Worm (Caenorhabditis elegans): ENCODE measurements around the gene ZK84.5.
"Not testable (repeated sequence)": the region's sequence is repeated elsewhere in the genome, so short reads cannot be mapped to it uniquely, and the experiment has no call there.

Gene ZK84.5

ce11 chrII:6014057-6014456 is 2.3 kb downstream of the ZK84.5 start, which contains the start of gene ZK84.2:
TSS of gene ZK84.2 (plus strand) at chrII:6014357.
- not testable (repeated sequence) for TF ChIP-seq snpc-1.3 (tag; optimal IDR thresholded peaks at IDR 0.05; ENCODE audit: insufficient read depth); F37B4.10 (GFP tag; IDR thresholded peaks at IDR 0.05); dpff-1 (tag; optimal IDR thresholded peaks at IDR 0.05)

- TF ChIP-seq tbp1 (GFP tag; optimal IDR thresholded peaks at IDR 0.05) (no peak), Y79H2A.3 (GFP tag; conservative IDR thresholded peaks at IDR 0.05) (no peak), K12H6.12 (tag; optimal IDR thresholded peaks at IDR 0.05) (no peak), ztf-28 (GFP tag; IDR thresholded peaks at IDR 0.05) (no peak), rpc-1 (optimal IDR thresholded peaks at IDR 0.05) (no peak), rpc-1 (tag; optimal IDR thresholded peaks at IDR 0.05) (no peak), hmg-20 (GFP tag; IDR thresholded peaks at IDR 0.05) (no peak), B0336.3 (GFP tag; IDR thresholded peaks at IDR 0.05) (no peak), B0261.1 (tag; optimal IDR thresholded peaks at IDR 0.05) (no peak)
Observed at ce11 chrII:6010544-6010943, 5.8 kb downstream of the ZK84.5 start, which contains the start of gene ins-20. TSS of gene ins-20 (plus strand) at chrII:6010844.

ce11 chrII:6008887-6009286 is 7.4 kb downstream of the ZK84.5 start, which contains the start of gene ZK84.4:
TSS of gene ZK84.4 (minus strand) at chrII:6008987.
- TF ChIP-seq F22D6.2 (tag; optimal IDR thresholded peaks at IDR 0.05); repo-1 (tag; optimal IDR thresholded peaks at IDR 0.05); Y56A3A.18 (GFP tag; IDR thresholded peaks at IDR 0.05): not testable (repeated sequence)

- TF ChIP-seq F55B11.4 (tag; optimal IDR thresholded peaks at IDR 0.05; ENCODE audit: borderline replicate concordance, insufficient read depth) (no peak), bed-1 (GFP tag; IDR thresholded peaks at IDR 0.05) (no peak), ZK185.1 (tag; optimal IDR thresholded peaks at IDR 0.05; ENCODE audit: poor library complexity, severe bottlenecking) (no peak), F23B12.7 (tag; optimal IDR thresholded peaks at IDR 0.05; ENCODE audit: insufficient read depth) (no peak), die-1 (tag; optimal IDR thresholded peaks at IDR 0.05) (no peak), lir-1 (GFP tag; conservative IDR thresholded peaks at IDR 0.05) (no peak), B0035.1 (tag; optimal IDR thresholded peaks at IDR 0.05) (no peak), hrde-1 (tag; optimal IDR thresholded peaks at IDR 0.05; ENCODE audit: borderline replicate concordance) (no peak), rpc-1 (optimal IDR thresholded peaks at IDR 0.05) (no peak), rpc-1 (tag; optimal IDR thresholded peaks at IDR 0.05) (no peak), Y67H2A.10 (GFP tag; conservative IDR thresholded peaks at IDR 0.05) (no peak), pbrm-1 (GFP tag; IDR thresholded peaks at IDR 0.05) (no peak), atf-7 (tag; optimal IDR thresholded peaks at IDR 0.05) (no peak), K11D2.4 (GFP tag; IDR thresholded peaks at IDR 0.05) (no peak), unc-130 (GFP tag; optimal IDR thresholded peaks at IDR 0.05) (no peak), lin-26 (GFP tag; IDR thresholded peaks at IDR 0.05) (no peak), rcor-1 (GFP tag; IDR thresholded peaks at IDR 0.05) (no peak)
Observed at ce11 chrII:6001004-6001403, 15.3 kb downstream of the ZK84.5 start.

ce11 chrII:6000136-6000535 is 16.2 kb downstream of the ZK84.5 start, which contains the start of gene ins-6:
TSS of gene ins-6 (plus strand) at chrII:6000436.
- TF ChIP-seq fkh-3 (tag; optimal IDR thresholded peaks at IDR 0.05) (no peak), pha-4 (tag; optimal IDR thresholded peaks at IDR 0.05) (no peak), rpc-1 (optimal IDR thresholded peaks at IDR 0.05) (no peak), rpc-1 (tag; optimal IDR thresholded peaks at IDR 0.05) (no peak), somi-1 (GFP tag; optimal IDR thresholded peaks at IDR 0.05) (no peak), ztf-6 (GFP tag; IDR thresholded peaks at IDR 0.05) (no peak), snpc-3.4 (tag; optimal IDR thresholded peaks at IDR 0.05) (no peak), ztf-3 (GFP tag; optimal IDR thresholded peaks at IDR 0.05) (no peak), bed-2 (GFP tag; IDR thresholded peaks at IDR 0.05) (no peak), mel-28 (tag; optimal IDR thresholded peaks at IDR 0.05; ENCODE audit: borderline replicate concordance) (no peak), nhr-27 (tag; optimal IDR thresholded peaks at IDR 0.05) (no peak), lin-35 (GFP tag; optimal IDR thresholded peaks at IDR 0.05) (no peak), aptf-3 (GFP tag; IDR thresholded peaks at IDR 0.05) (no peak), let-607 (tag; optimal IDR thresholded peaks at IDR 0.05) (no peak), egl-18 (GFP tag; IDR thresholded peaks at IDR 0.05) (no peak)

Measured in whole organism, young adult.